Worm (Caenorhabditis elegans) whole organism, young adult: Measurements from ENCODE around the gene srh-40.

ENCODE experiments used
- F37B4.10 ChIP-seq: fragments of 200-800 bp; sonication (Bioruptor generic); IDR thresholded peaks from 2 replicates; pipeline ENCODE4 v1.3.6; 2022; ENCODE audit warnings: missing genetic modification characterization, missing compliant biosample characterization
- efl-1 ChIP-seq: fragments of 150-350 bp; optimal IDR thresholded peaks from 2 replicates; lab custom pipeline; 2014; ENCODE audit warnings: missing biosample characterization, missing genetic modification reagents, missing genetic modification characterization
- mes-4 ChIP-seq: sonication (generic microtip); optimal IDR thresholded peaks from 2 replicates; lab custom pipeline; 2016; ENCODE audit warnings: missing genotype, missing genetic modification characterization, missing compliant biosample characterization
- nhr-90 ChIP-seq: sonication (generic microtip); optimal IDR thresholded peaks from 2 replicates; lab custom pipeline; 2016; ENCODE audit warnings: missing genotype, mild to moderate bottlenecking, missing genetic modification characterization, missing compliant biosample characterization
- snpc-1.3 ChIP-seq: sonication (generic microtip); optimal IDR thresholded peaks from 2 replicates; lab custom pipeline; 2017; ENCODE audit warnings: missing genetic modification characterization, mild to moderate bottlenecking, missing compliant biosample characterization, antibody characterized with exemption, moderate library complexity, missing genotype, missing genetic modification reagents; ENCODE audit not compliant: insufficient read depth
- ztf-22 ChIP-seq: fragments of 200-800 bp; sonication (Bioruptor generic); optimal IDR thresholded peaks from 2 replicates; lab custom pipeline; 2018; ENCODE audit warnings: mild to moderate bottlenecking, missing genetic modification characterization, moderate library complexity, missing compliant biosample characterization

DNA sequence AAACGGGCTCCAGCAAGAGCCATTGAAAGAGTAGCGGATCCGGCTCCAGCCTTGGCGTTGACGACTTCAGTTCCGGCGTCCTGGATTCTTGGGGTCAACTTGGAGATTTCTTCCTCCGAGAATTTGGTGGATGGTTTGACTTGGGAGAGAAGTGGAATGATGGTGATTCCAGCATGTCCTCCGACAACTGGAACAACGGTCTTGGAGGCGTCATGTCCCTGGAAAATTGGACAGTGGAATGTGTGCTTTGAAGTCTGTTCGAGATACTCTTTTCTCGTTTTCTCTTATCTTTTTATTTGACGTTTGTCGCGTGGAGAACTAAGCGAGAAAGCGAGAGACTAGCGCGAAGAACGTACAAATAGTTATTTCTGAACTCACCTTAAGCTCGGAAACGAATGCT is 3.6 kb upstream of the srh-40 start:
- TF ChIP-seq snpc-1.3 (tag; lab: Kevin White, UChicago) (no peak), mes-4 (tag; lab: Kevin White, UChicago) (no peak), efl-1 (GFP tag; lab: Kevin White, UChicago) (no peak), nhr-90 (tag; lab: Kevin White, UChicago) (no peak), ztf-22 (GFP tag; lab: Kevin White, UChicago) (no peak), F37B4.10 (no peak)
